Fruit fly (Drosophila melanogaster) whole organism, prepupa: ENCODE results near the gene Antp.
A peak's percentile ranks its signal among the peaks of the same experiment; 100 is the strongest.

Source experiments
- Blimp-1 ChIP-seq: fragments of 200-800 bp; sonication (Bioruptor generic); optimal IDR thresholded peaks from 3 replicates; lab custom pipeline; 2017; ENCODE audit warnings: missing biosample characterization, missing genetic modification characterization, mild to moderate bottlenecking, moderate library complexity, missing genetic modification reagents
- CG10631 ChIP-seq: fragments of 200-800 bp; sonication (Bioruptor generic); optimal IDR thresholded peaks from 2 replicates; lab custom pipeline; 2016; ENCODE audit warnings: missing biosample characterization, missing genetic modification characterization
- CG10669 ChIP-seq: fragments of 200-800 bp; sonication (Bioruptor generic); optimal IDR thresholded peaks from 3 replicates; lab custom pipeline; 2018; ENCODE audit warnings: missing biosample characterization, mild to moderate bottlenecking, missing genetic modification characterization, moderate library complexity
- CG11294 ChIP-seq: fragments of 200-800 bp; sonication (Bioruptor generic); IDR thresholded peaks from 2 replicates; pipeline ENCODE4 v1.3.6; 2022; ENCODE audit warnings: missing biosample characterization, missing genetic modification characterization
- CG11762 ChIP-seq: fragments of 200-800 bp; sonication (Bioruptor generic); optimal IDR thresholded peaks from 3 replicates; lab custom pipeline; 2016; ENCODE audit warnings: missing biosample characterization, missing genetic modification characterization; ENCODE audit not compliant: insufficient read depth
- CG11902 ChIP-seq: fragments of 200-800 bp; sonication (Bioruptor generic); optimal IDR thresholded peaks from 3 replicates; lab custom pipeline; 2016; ENCODE audit warnings: missing biosample characterization, missing genetic modification characterization
- CG15336 ChIP-seq: fragments of 200-800 bp; sonication (Bioruptor generic); IDR thresholded peaks from 2 replicates; pipeline ENCODE4 v1.3.6; 2022; ENCODE audit warnings: missing biosample characterization, missing genetic modification characterization
- CG16779 ChIP-seq: fragments of 200-800 bp; sonication (Bioruptor generic); optimal IDR thresholded peaks from 3 replicates; lab custom pipeline; 2017; ENCODE audit warnings: missing biosample characterization, mild to moderate bottlenecking, missing genetic modification characterization
- CG3032 ChIP-seq: fragments of 200-800 bp; optimal IDR thresholded peaks from 2 replicates; lab custom pipeline; 2019; ENCODE audit warnings: missing biosample characterization, mild to moderate bottlenecking, missing genetic modification characterization, moderate library complexity
- CG32006 ChIP-seq: fragments of 200-800 bp; sonication (Bioruptor generic); optimal IDR thresholded peaks from 3 replicates; lab custom pipeline; 2017; ENCODE audit warnings: missing biosample characterization, mild to moderate bottlenecking, missing genetic modification characterization
- CG34406 ChIP-seq: fragments of 200-800 bp; sonication (Bioruptor generic); optimal IDR thresholded peaks from 3 replicates; lab custom pipeline; 2016; ENCODE audit warnings: missing biosample characterization, missing genetic modification characterization
- CG3919 ChIP-seq: fragments of 200-800 bp; sonication (Bioruptor generic); optimal IDR thresholded peaks from 3 replicates; lab custom pipeline; 2016; ENCODE audit warnings: missing biosample characterization, missing genetic modification characterization
- CG4318 ChIP-seq: fragments of 200-800 bp; sonication (Bioruptor generic); optimal IDR thresholded peaks from 3 replicates; lab custom pipeline; 2017; ENCODE audit warnings: missing biosample characterization, mild to moderate bottlenecking, missing genetic modification characterization
- CG6163 ChIP-seq: fragments of 200-800 bp; sonication (Bioruptor generic); IDR thresholded peaks from 3 replicates; pipeline ENCODE4 v1.3.6; 2022; ENCODE audit warnings: missing biosample characterization, missing genetic modification characterization
- CG6276 ChIP-seq: fragments of 200-800 bp; sonication (Bioruptor generic); optimal IDR thresholded peaks from 2 replicates; lab custom pipeline; 2017; ENCODE audit warnings: missing biosample characterization, mild to moderate bottlenecking, missing genetic modification characterization
- CG6792 ChIP-seq: fragments of 200-800 bp; sonication (Bioruptor generic); optimal IDR thresholded peaks from 3 replicates; lab custom pipeline; 2016; ENCODE audit warnings: missing biosample characterization, missing genetic modification characterization
- CG6808 ChIP-seq: fragments of 200-800 bp; sonication (Bioruptor generic); optimal IDR thresholded peaks from 3 replicates; lab custom pipeline; 2017; ENCODE audit warnings: missing biosample characterization, missing genetic modification characterization, mild to moderate bottlenecking, moderate library complexity, missing genetic modification reagents
- CG6854 ChIP-seq: fragments of 200-800 bp; sonication (Bioruptor generic); optimal IDR thresholded peaks from 2 replicates; lab custom pipeline; 2017; ENCODE audit warnings: missing biosample characterization, mild to moderate bottlenecking, missing genetic modification characterization
- CG7368 ChIP-seq: fragments of 200-800 bp; sonication (Bioruptor generic); optimal IDR thresholded peaks from 3 replicates; lab custom pipeline; 2016; ENCODE audit warnings: missing biosample characterization, missing genetic modification characterization
- CG8119 ChIP-seq: fragments of 200-800 bp; sonication (Bioruptor generic); IDR thresholded peaks from 3 replicates; pipeline ENCODE4 v1.3.6; 2022; ENCODE audit warnings: missing biosample characterization, missing genetic modification characterization
- CG8319 ChIP-seq: fragments of 200-800 bp; sonication (Bioruptor generic); optimal IDR thresholded peaks from 3 replicates; lab custom pipeline; 2016; ENCODE audit warnings: missing biosample characterization, missing genetic modification characterization
- CG8632 ChIP-seq: fragments of 200-800 bp; sonication (Bioruptor generic); optimal IDR thresholded peaks from 3 replicates; lab custom pipeline; 2016; ENCODE audit warnings: missing biosample characterization, missing genetic modification characterization
- CG9139 ChIP-seq: fragments of 200-800 bp; sonication (Bioruptor generic); optimal IDR thresholded peaks from 3 replicates; lab custom pipeline; 2017; ENCODE audit warnings: missing biosample characterization, mild to moderate bottlenecking, missing genetic modification characterization
- Eip75B ChIP-seq: fragments of 200-800 bp; sonication (Bioruptor generic); optimal IDR thresholded peaks from 3 replicates; lab custom pipeline; 2016; ENCODE audit warnings: missing biosample characterization, missing genetic modification characterization
- Eip78C ChIP-seq: fragments of 200-800 bp; sonication (Bioruptor generic); peaks from one replicate; lab custom pipeline; 2016; ENCODE audit warnings: missing biosample characterization, missing genetic modification characterization
- Eip93F ChIP-seq: fragments of 200-800 bp; sonication (Bioruptor generic); optimal IDR thresholded peaks from 2 replicates; lab custom pipeline; 2016; ENCODE audit warnings: missing biosample characterization, mild to moderate bottlenecking, missing genetic modification characterization
- Ets21C ChIP-seq: fragments of 200-800 bp; sonication (Bioruptor generic); optimal IDR thresholded peaks from 3 replicates; lab custom pipeline; 2016; ENCODE audit warnings: missing biosample characterization, missing genetic modification characterization
- Ets96B ChIP-seq: fragments of 200-800 bp; optimal IDR thresholded peaks from 2 replicates; lab custom pipeline; 2019; ENCODE audit warnings: missing biosample characterization, mild to moderate bottlenecking, missing genetic modification characterization, moderate library complexity
- Gug ChIP-seq: fragments of 200-800 bp; sonication (Bioruptor generic); IDR thresholded peaks from 2 replicates; pipeline ENCODE4 v1.3.6; 2022; ENCODE audit warnings: missing biosample characterization, missing genetic modification characterization
- Hr38 ChIP-seq: sonication (Bioruptor generic); optimal IDR thresholded peaks from 2 replicates; lab custom pipeline; 2016; ENCODE audit warnings: missing biosample characterization, missing genetic modification characterization
- Hr39 ChIP-seq: fragments of 200-800 bp; sonication (Bioruptor generic); optimal IDR thresholded peaks from 2 replicates; lab custom pipeline; 2016; ENCODE audit warnings: missing biosample characterization, missing genetic modification characterization
- Hr4 ChIP-seq: fragments of 200-800 bp; sonication (Bioruptor generic); optimal IDR thresholded peaks from 3 replicates; lab custom pipeline; 2016; ENCODE audit warnings: missing biosample characterization, missing genetic modification characterization
- Lpt ChIP-seq: fragments of 200-800 bp; sonication (Bioruptor generic); optimal IDR thresholded peaks from 3 replicates; lab custom pipeline; 2016; ENCODE audit warnings: missing biosample characterization, missing genetic modification characterization
- Met ChIP-seq: fragments of 200-800 bp; sonication (Bioruptor generic); optimal IDR thresholded peaks from 3 replicates; lab custom pipeline; 2016; ENCODE audit warnings: missing biosample characterization, missing genetic modification characterization
- OdsH ChIP-seq: fragments of 200-800 bp; sonication (Bioruptor generic); optimal IDR thresholded peaks from 3 replicates; lab custom pipeline; 2016; ENCODE audit warnings: missing biosample characterization, missing genetic modification characterization
- Smox ChIP-seq: fragments of 200-800 bp; sonication (Bioruptor generic); optimal IDR thresholded peaks from 3 replicates; lab custom pipeline; 2016; ENCODE audit warnings: missing biosample characterization, missing genetic modification characterization
- Sox102F ChIP-seq: fragments of 200-800 bp; sonication (Bioruptor generic); optimal IDR thresholded peaks from 2 replicates; lab custom pipeline; 2016; ENCODE audit warnings: missing biosample characterization, mild to moderate bottlenecking, missing genetic modification characterization
- Sox14 ChIP-seq: fragments of 200-800 bp; sonication (Bioruptor generic); optimal IDR thresholded peaks from 3 replicates; lab custom pipeline; 2016; ENCODE audit warnings: missing biosample characterization, missing genetic modification characterization
- Sox15 ChIP-seq: fragments of 200-800 bp; sonication (Bioruptor generic); optimal IDR thresholded peaks from 3 replicates; lab custom pipeline; 2016; ENCODE audit warnings: missing biosample characterization, missing genetic modification characterization
- achi ChIP-seq: fragments of 200-800 bp; sonication (Bioruptor generic); optimal IDR thresholded peaks from 3 replicates; lab custom pipeline; 2016; ENCODE audit warnings: missing biosample characterization, missing genetic modification characterization
- acj6 ChIP-seq: fragments of 200-800 bp; sonication (Bioruptor generic); optimal IDR thresholded peaks from 3 replicates; lab custom pipeline; 2016; ENCODE audit warnings: missing biosample characterization, missing genetic modification characterization
- dac ChIP-seq: fragments of 200-800 bp; sonication (Bioruptor generic); optimal IDR thresholded peaks from 2 replicates; lab custom pipeline; 2017; ENCODE audit warnings: missing biosample characterization, mild to moderate bottlenecking, missing genetic modification characterization
- dsx ChIP-seq: fragments of 200-800 bp; optimal IDR thresholded peaks from 3 replicates; lab custom pipeline; 2019; ENCODE audit warnings: missing biosample characterization, mild to moderate bottlenecking, missing genetic modification characterization, moderate library complexity; ENCODE audit not compliant: poor library complexity, severe bottlenecking
- eg ChIP-seq: fragments of 200-800 bp; sonication (Bioruptor generic); IDR thresholded peaks from 3 replicates; pipeline ENCODE4 v1.3.6; 2022; ENCODE audit warnings: missing biosample characterization, missing genetic modification characterization
- esn ChIP-seq: fragments of 200-800 bp; sonication (Bioruptor generic); optimal IDR thresholded peaks from 2 replicates; lab custom pipeline; 2016; ENCODE audit warnings: missing biosample characterization, mild to moderate bottlenecking, missing genetic modification characterization, moderate library complexity
- fd59A ChIP-seq: fragments of 200-800 bp; sonication (Bioruptor generic); optimal IDR thresholded peaks from 2 replicates; lab custom pipeline; 2017; ENCODE audit warnings: missing biosample characterization, mild to moderate bottlenecking, missing genetic modification characterization, missing genetic modification reagents
- fd85E ChIP-seq: fragments of 200-800 bp; sonication (Bioruptor generic); optimal IDR thresholded peaks from 3 replicates; lab custom pipeline; 2016; ENCODE audit warnings: missing biosample characterization, missing genetic modification characterization
- lz ChIP-seq: fragments of 200-800 bp; sonication (Bioruptor generic); optimal IDR thresholded peaks from 3 replicates; lab custom pipeline; 2016; ENCODE audit warnings: missing biosample characterization, missing genetic modification characterization
- pdm3 ChIP-seq: fragments of 200-800 bp; sonication (Bioruptor generic); optimal IDR thresholded peaks from 3 replicates; lab custom pipeline; 2016; ENCODE audit warnings: missing biosample characterization, missing genetic modification characterization
- salr ChIP-seq, 2 experiments: fragments of 200-800 bp; sonication (Bioruptor generic); optimal IDR thresholded peaks; 3 replicates each; lab custom pipeline; 2016 to 2018; ENCODE audit warnings: missing biosample characterization in 2 of 2, missing genetic modification characterization in 2 of 2, mild to moderate bottlenecking in 1 of 2
- ss ChIP-seq, 2 experiments: fragments of 200-800 bp; sonication (Bioruptor generic); optimal IDR thresholded peaks; 2 replicates in 1 of 2; 3 replicates in 1 of 2; lab custom pipeline; 2017 to 2018; ENCODE audit warnings: mild to moderate bottlenecking in 2 of 2, missing biosample characterization in 2 of 2, missing genetic modification characterization in 2 of 2, moderate library complexity in 1 of 2
- vri ChIP-seq: fragments of 200-800 bp; sonication (Bioruptor generic); optimal IDR thresholded peaks from 3 replicates; lab custom pipeline; 2016; ENCODE audit warnings: missing biosample characterization, mild to moderate bottlenecking, missing genetic modification characterization

Gene Antp

dm6 chr3R:6903289-6903791 is 95.7 kb downstream of the Antp start:
- TF ChIP-seq Sox102F (GFP tag; lab: Kevin White, UChicago) (no peak), OdsH (peak; percentile 10), CG6854 (GFP tag; lab: Kevin White, UChicago) (no peak), Gug (GFP tag; lab: Robert Waterston, UW) (no peak), CG3032 (tag; lab: Kevin White, UChicago) (peak; percentile 56), CG8632 (GFP tag; lab: Kevin White, UChicago) (peak; percentile 30), fd85E (no peak), Ets96B (tag; lab: Kevin White, UChicago) (peak; percentile 54), fd59A (GFP tag; lab: Kevin White, UChicago) (no peak), CG15336 (GFP tag; lab: Robert Waterston, UW) (peak; percentile 48; the same call in 1 of the 2 replicates), Smox (GFP tag; lab: Kevin White, UChicago) (peak; percentile 32), Hr38 (GFP tag; lab: Kevin White, UChicago) (no peak), Sox15 (GFP tag; lab: Kevin White, UChicago) (no peak), CG34406 (GFP tag; lab: Kevin White, UChicago) (peak; percentile 56), CG9139 (GFP tag; lab: Kevin White, UChicago) (no peak), Met (GFP tag; lab: Kevin White, UChicago) (peak; percentile 35), CG6276 (GFP tag; lab: Kevin White, UChicago) (peak; percentile 8), Eip75B (GFP tag; lab: Kevin White, UChicago) (no peak), Blimp-1 (GFP tag; lab: Kevin White, UChicago) (no peak), dac (GFP tag; lab: Kevin White, UChicago) (no peak), Ets21C (GFP tag; lab: Kevin White, UChicago) (no peak), CG6808 (GFP tag; lab: Kevin White, UChicago) (peak; percentile 11), CG11902 (GFP tag; lab: Kevin White, UChicago) (peak; percentile 16), ss (GFP tag; optimal IDR thresholded peaks at IDR 0.05; lab: Kevin White, UChicago) (peak; percentile 25 to 30), pdm3 (GFP tag; lab: Kevin White, UChicago) (peak; percentile 7), vri (GFP tag; lab: Kevin White, UChicago) (no peak), eg (0 out of 3 replicates have a peak, but pooled peaks have one; percentile 50), Sox14 (GFP tag; lab: Kevin White, UChicago) (no peak), Lpt (GFP tag; lab: Kevin White, UChicago) (no peak), Eip93F (no peak), Eip78C (peak; percentile 75), Hr39 (GFP tag; lab: Kevin White, UChicago) (no peak), CG8319 (no peak), CG10631 (peak; percentile 44), CG16779 (tag; lab: Kevin White, UChicago) (no peak), dsx (GFP tag; lab: Kevin White, UChicago) (no peak), CG32006 (GFP tag; lab: Kevin White, UChicago) (peak; percentile 53), CG6163 (GFP tag; lab: Robert Waterston, UW) (no peak), CG7368 (no peak), CG11294 (GFP tag; lab: Robert Waterston, UW) (no peak), CG10669 (GFP tag; lab: Kevin White, UChicago) (no peak), esn (GFP tag; lab: Kevin White, UChicago) (peak; percentile 40), CG3919 (GFP tag; lab: Kevin White, UChicago) (peak; percentile 44), CG4318 (GFP tag; lab: Kevin White, UChicago) (peak; percentile 7), Hr4 (GFP tag; lab: Kevin White, UChicago) (peak; percentile 4), CG11762 (GFP tag; lab: Kevin White, UChicago) (peak; percentile 22), acj6 (GFP tag; lab: Kevin White, UChicago) (peak; percentile 30), achi (GFP tag; lab: Kevin White, UChicago) (peak; percentile 51), lz (GFP tag; lab: Kevin White, UChicago) (no peak), salr (GFP tag; optimal IDR thresholded peaks at IDR 0.05; lab: Kevin White, UChicago) (peak in 1 of 2 experiments; percentile 35), CG6792 (GFP tag; lab: Kevin White, UChicago) (peak; percentile 21), CG8119 (GFP tag; lab: Robert Waterston, UW) (peak; percentile 63; the same call in 1 of the 3 replicates)
